Worm (Caenorhabditis elegans): Measurements from ENCODE around the gene ZC443.1.

DNA sequence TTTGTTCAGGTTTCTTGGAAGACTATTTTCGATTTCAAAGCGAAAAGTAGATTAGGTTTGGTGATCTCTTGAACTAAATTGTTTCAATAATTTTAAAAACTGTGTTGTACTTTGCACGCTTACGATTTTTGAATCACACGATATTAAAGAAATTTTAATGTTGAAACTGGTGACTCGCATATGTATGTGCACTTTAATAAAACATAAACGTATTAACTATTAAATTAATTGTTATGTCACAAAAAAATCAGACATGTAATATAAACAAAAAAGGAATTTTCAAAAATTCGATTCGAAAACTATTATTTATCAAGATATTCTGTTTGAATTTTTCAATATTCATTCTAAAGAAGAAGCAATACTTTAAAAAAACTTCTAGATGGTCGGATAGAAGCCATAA, 17.3 kb upstream of the ZC443.1 start, which contains the start of gene ugt-15:
- TF ChIP-seq W03F9.2 (tag; optimal IDR thresholded peaks at IDR 0.05) (no peak), him-1 (tag; optimal IDR thresholded peaks at IDR 0.05) (no peak), dao-5 (tag; optimal IDR thresholded peaks at IDR 0.05) (no peak)
